Fruit fly (Drosophila melanogaster) Kc167 (cell line): ENCODE measurements around the gene Sidpn.

Source experiments
- Myc ChIP-seq: fragments of >200 bp; optimal IDR thresholded peaks from 2 replicates; lab custom pipeline; 2017; ENCODE audit warnings: missing external identifiers
- Sin3A ChIP-seq: fragments of >200 bp; optimal IDR thresholded peaks from 2 replicates; lab custom pipeline; 2018; ENCODE audit warnings: missing external identifiers
- h ChIP-seq: fragments of >200 bp; optimal IDR thresholded peaks from 3 replicates; lab custom pipeline; 2018; ENCODE audit warnings: missing external identifiers
- insv ChIP-seq: fragments of >200 bp; optimal IDR thresholded peaks from 3 replicates; lab custom pipeline; 2018; ENCODE audit warnings: missing external identifiers
- psq ChIP-seq: fragments of >200 bp; optimal IDR thresholded peaks from 2 replicates; lab custom pipeline; 2017; ENCODE audit warnings: missing external identifiers
- ttk ChIP-seq: sonication (Bioruptor generic); optimal IDR thresholded peaks from 2 replicates; lab custom pipeline; 2017; ENCODE audit warnings: missing external identifiers

dm6 chr2L:18979407-18979806 is 48.1 kb upstream of the Sidpn start:
- TF ChIP-seq insv (lab: Kevin White, UChicago) (no peak), psq (lab: Kevin White, UChicago) (no peak), Myc (lab: Kevin White, UChicago) (no peak), ttk (lab: Kevin White, UChicago) (no peak), Sin3A (lab: Kevin White, UChicago) (no peak), h (lab: Kevin White, UChicago) (no peak)
